Worm (Caenorhabditis elegans) whole organism, L1 larva: ENCODE measurements around the gene M01F1.8.

ENCODE experiments used
- C04F5.9 ChIP-seq: sonication (generic microtip); optimal IDR thresholded peaks from 2 replicates; lab custom pipeline; 2016; ENCODE audit warnings: missing genetic modification characterization, missing compliant biosample characterization
- C16A3.4 ChIP-seq: fragments of 150-350 bp; optimal IDR thresholded peaks from 2 replicates; lab custom pipeline; 2014; ENCODE audit warnings: missing biosample characterization, missing genetic modification characterization
- F16B12.6 ChIP-seq: fragments of 150-350 bp; optimal IDR thresholded peaks from 2 replicates; lab custom pipeline; 2014; ENCODE audit warnings: missing biosample characterization, missing genetic modification characterization
- Y116A8C.19 ChIP-seq: sonication (generic microtip); optimal IDR thresholded peaks from 2 replicates; lab custom pipeline; 2016; ENCODE audit warnings: missing compliant biosample characterization, missing genetic modification characterization, borderline replicate concordance
- alr-1 ChIP-seq: fragments of 200-800 bp; sonication (Bioruptor generic); optimal IDR thresholded peaks from 2 replicates; lab custom pipeline; 2018; ENCODE audit warnings: borderline replicate concordance, mild to moderate bottlenecking, missing genetic modification characterization, missing compliant biosample characterization
- aly-2 ChIP-seq: fragments of 150-350 bp; optimal IDR thresholded peaks from 2 replicates; lab custom pipeline; 2014; ENCODE audit warnings: missing biosample characterization, missing genetic modification characterization
- ceh-8 ChIP-seq: fragments of 200-800 bp; sonication (Bioruptor generic); optimal IDR thresholded peaks from 2 replicates; lab custom pipeline; 2018; ENCODE audit warnings: mild to moderate bottlenecking, missing genetic modification characterization, moderate library complexity, missing compliant biosample characterization
- ceh-82 ChIP-seq, 3 experiments: fragments of 150-350 bp in 1 of 3; sonication (generic microtip) in 2 of 3; optimal IDR thresholded peaks; 2 replicates each; lab custom pipeline; 2014 to 2017; ENCODE audit warnings: missing biosample characterization in 3 of 3, missing genetic modification characterization in 3 of 3
- ceh-90 ChIP-seq: sonication (generic microtip); optimal IDR thresholded peaks from 2 replicates; lab custom pipeline; 2016; ENCODE audit warnings: missing genetic modification characterization, missing compliant biosample characterization
- dpl-1 ChIP-seq, 3 experiments: fragments of 150-350 bp in 2 of 3; sonication (generic microtip) in 1 of 3; optimal IDR thresholded peaks; 2 replicates each; lab custom pipeline; 2014 to 2017; ENCODE audit warnings: missing biosample characterization in 3 of 3, missing genetic modification characterization in 3 of 3, missing genetic modification reagents in 3 of 3
- efl-1 ChIP-seq, 4 experiments: fragments of 150-350 bp; optimal IDR thresholded peaks in 3 of 4; peaks in 1 of 4; 1 replicate in 1 of 4; 2 replicates in 3 of 4; lab custom pipeline; 2014; ENCODE audit warnings: missing biosample characterization in 2 of 4, missing genetic modification characterization in 2 of 4, missing genetic modification reagents in 2 of 4
- egl-27 ChIP-seq, 2 experiments: fragments of 150-350 bp in 1 of 2; sonication (generic microtip); optimal IDR thresholded peaks; 3 replicates each; lab custom pipeline; 2017 to 2018; ENCODE audit warnings: missing biosample characterization in 2 of 2, missing genetic modification characterization in 2 of 2, missing genetic modification reagents in 2 of 2
- elt-2 ChIP-seq: sonication (generic microtip); optimal IDR thresholded peaks from 2 replicates; lab custom pipeline; 2016; ENCODE audit warnings: missing genetic modification characterization, mild to moderate bottlenecking, inconsistent platforms, missing compliant biosample characterization, missing genetic modification reagents
- ets-5 ChIP-seq: fragments of 200-800 bp; sonication (Bioruptor generic); IDR thresholded peaks from 2 replicates; pipeline ENCODE4 v1.3.6; 2022; ENCODE audit warnings: missing genetic modification characterization, missing compliant biosample characterization
- fkh-8 ChIP-seq: sonication (generic microtip); optimal IDR thresholded peaks from 2 replicates; lab custom pipeline; 2016; ENCODE audit warnings: mild to moderate bottlenecking, missing genetic modification characterization, missing compliant biosample characterization
- grh-1 ChIP-seq: fragments of 200-800 bp; sonication (Bioruptor generic); IDR thresholded peaks from 2 replicates; pipeline ENCODE4 v1.3.6; 2022; ENCODE audit warnings: missing genetic modification reagents, missing genetic modification characterization, missing compliant biosample characterization
- hlh-17 ChIP-seq: fragments of 200-800 bp; sonication (Bioruptor generic); optimal IDR thresholded peaks from 2 replicates; lab custom pipeline; 2018; ENCODE audit warnings: missing genetic modification characterization, mild to moderate bottlenecking, missing compliant biosample characterization, moderate library complexity, borderline replicate concordance
- hlh-4 ChIP-seq: sonication (generic microtip); optimal IDR thresholded peaks from 2 replicates; lab custom pipeline; 2016; ENCODE audit warnings: mild to moderate bottlenecking, missing genetic modification characterization, missing compliant biosample characterization
- hpl-2 ChIP-seq: fragments of 150-350 bp; optimal IDR thresholded peaks from 2 replicates; lab custom pipeline; 2014; ENCODE audit warnings: missing biosample characterization, missing genetic modification reagents, missing genetic modification characterization
- irx-1 ChIP-seq: sonication (generic microtip); optimal IDR thresholded peaks from 2 replicates; lab custom pipeline; 2016; ENCODE audit warnings: missing genetic modification characterization, missing compliant biosample characterization
- isw-1 ChIP-seq: fragments of 200-800 bp; sonication (Bioruptor generic); IDR thresholded peaks from 2 replicates; pipeline ENCODE4 v1.3.6; 2022; ENCODE audit warnings: missing genetic modification characterization, missing compliant biosample characterization
- lin-13 ChIP-seq: fragments of 150-350 bp; optimal IDR thresholded peaks from 2 replicates; lab custom pipeline; 2014; ENCODE audit warnings: missing biosample characterization, missing genetic modification reagents, missing genetic modification characterization
- lin-14 ChIP-seq: fragments of 200-800 bp; sonication (Bioruptor generic); optimal IDR thresholded peaks from 2 replicates; lab custom pipeline; 2018; ENCODE audit warnings: mild to moderate bottlenecking, missing genetic modification characterization, moderate library complexity, missing compliant biosample characterization
- lin-35 ChIP-seq, 2 experiments: fragments of 150-350 bp; optimal IDR thresholded peaks; 2 replicates each; lab custom pipeline; 2014; ENCODE audit warnings: missing biosample characterization in 2 of 2, missing genetic modification characterization in 2 of 2, missing genetic modification reagents in 2 of 2
- lsy-2 ChIP-seq, 2 experiments: fragments of 150-350 bp; optimal IDR thresholded peaks; 2 replicates each; lab custom pipeline; 2014; ENCODE audit warnings: missing biosample characterization in 2 of 2, missing genetic modification characterization in 2 of 2
- mdl-1 ChIP-seq, 2 experiments: fragments of 150-350 bp; optimal IDR thresholded peaks; 2 replicates each; lab custom pipeline; 2014 to 2017; ENCODE audit warnings: missing biosample characterization in 2 of 2, missing genetic modification characterization in 2 of 2, inconsistent platforms in 1 of 2
- nhr-11 ChIP-seq: fragments of 150-350 bp; optimal IDR thresholded peaks from 2 replicates; lab custom pipeline; 2014; ENCODE audit warnings: missing biosample characterization, missing genetic modification characterization
- nhr-12 ChIP-seq: sonication (generic microtip); optimal IDR thresholded peaks from 2 replicates; lab custom pipeline; 2017; ENCODE audit warnings: missing biosample characterization, missing genetic modification characterization
- nhr-20 ChIP-seq: sonication (generic microtip); optimal IDR thresholded peaks from 2 replicates; lab custom pipeline; 2016; ENCODE audit warnings: mild to moderate bottlenecking, missing genetic modification characterization, missing compliant biosample characterization
- nhr-28 ChIP-seq: fragments of 150-350 bp; optimal IDR thresholded peaks from 2 replicates; lab custom pipeline; 2014; ENCODE audit warnings: missing biosample characterization, missing genetic modification characterization
- nhr-47 ChIP-seq: sonication (generic microtip); optimal IDR thresholded peaks from 2 replicates; lab custom pipeline; 2016; ENCODE audit warnings: mild to moderate bottlenecking, missing genetic modification characterization, moderate library complexity, missing compliant biosample characterization
- nhr-71 ChIP-seq: sonication (generic microtip); optimal IDR thresholded peaks from 2 replicates; lab custom pipeline; 2016; ENCODE audit warnings: mild to moderate bottlenecking, missing genetic modification characterization, moderate library complexity, missing compliant biosample characterization
- nhr-84 ChIP-seq: sonication (generic microtip); optimal IDR thresholded peaks from 2 replicates; lab custom pipeline; 2017; ENCODE audit warnings: missing biosample characterization, missing genetic modification characterization
- nhr-85 ChIP-seq: sonication (generic microtip); peaks from one replicate; lab custom pipeline; 2016; ENCODE audit warnings: missing genetic modification characterization, inconsistent platforms, missing compliant biosample characterization
- nhr-90 ChIP-seq: sonication (generic microtip); optimal IDR thresholded peaks from 2 replicates; lab custom pipeline; 2016; ENCODE audit warnings: mild to moderate bottlenecking, missing genetic modification characterization, missing compliant biosample characterization; ENCODE audit not compliant: poor library complexity
- pax-3 ChIP-seq: fragments of 200-800 bp; sonication (Bioruptor generic); optimal IDR thresholded peaks from 2 replicates; lab custom pipeline; 2018; ENCODE audit warnings: mild to moderate bottlenecking, missing genetic modification characterization, moderate library complexity, missing compliant biosample characterization
- rnt-1 ChIP-seq: sonication (generic microtip); optimal IDR thresholded peaks from 2 replicates; lab custom pipeline; 2016; ENCODE audit warnings: mild to moderate bottlenecking, missing genetic modification characterization, moderate library complexity, missing compliant biosample characterization
- sox-4 ChIP-seq: sonication (generic microtip); optimal IDR thresholded peaks from 2 replicates; lab custom pipeline; 2016; ENCODE audit warnings: missing genetic modification characterization, missing compliant biosample characterization
- sup-37 ChIP-seq: fragments of 200-800 bp; sonication (Bioruptor generic); optimal IDR thresholded peaks from 2 replicates; lab custom pipeline; 2018; ENCODE audit warnings: mild to moderate bottlenecking, missing genetic modification characterization, missing compliant biosample characterization
- swsn-7 ChIP-seq: sonication (generic microtip); optimal IDR thresholded peaks from 2 replicates; lab custom pipeline; 2016; ENCODE audit warnings: missing genetic modification characterization, missing compliant biosample characterization
- tlp-1 ChIP-seq: fragments of 150-350 bp; optimal IDR thresholded peaks from 2 replicates; lab custom pipeline; 2014; ENCODE audit warnings: missing biosample characterization, missing genetic modification characterization
- unc-130 ChIP-seq: fragments of 150-350 bp; optimal IDR thresholded peaks from 2 replicates; lab custom pipeline; 2017; ENCODE audit warnings: missing biosample characterization, missing genetic modification characterization, inconsistent platforms
- unc-98 ChIP-seq: fragments of 200-800 bp; sonication (Bioruptor generic); IDR thresholded peaks from 2 replicates; pipeline ENCODE4 v1.3.6; 2022; ENCODE audit warnings: missing genetic modification characterization, missing compliant biosample characterization
- ztf-11 ChIP-seq, 2 experiments: sonication (generic microtip); optimal IDR thresholded peaks; 2 replicates each; lab custom pipeline; 2016 to 2017; ENCODE audit warnings: missing genetic modification characterization in 2 of 2, missing biosample characterization in 1 of 2, missing compliant biosample characterization in 1 of 2
- ztf-4 ChIP-seq: fragments of 150-350 bp; optimal IDR thresholded peaks from 2 replicates; lab custom pipeline; 2014; ENCODE audit warnings: missing biosample characterization, missing genetic modification characterization

The M01F1.8 gene

ce11 chrIII:3519505-3519904, 17.2 kb upstream of the M01F1.8 start, which contains the start of gene hmit-1.3:
hmit-1.3 (minus strand) TSS chrIII:3519607.
- peak in 1 of 2 experiments; percentile 9 for TF ChIP-seq lin-35 (GFP tag; optimal IDR thresholded peaks at IDR 0.05; lab: Kevin White, UChicago)
- no peak for TF ChIP-seq ets-5 (GFP tag; lab: Robert Waterston, UW)
- no peak for TF ChIP-seq mdl-1 (tag; optimal IDR thresholded peaks at IDR 0.05; lab: Kevin White, UChicago)
- TF ChIP-seq sup-37 (GFP tag; lab: Kevin White, UChicago), result no peak

ce11 chrIII:3511808-3512207, 9.5 kb upstream of the M01F1.8 start:
- TF ChIP-seq nhr-84 (no peak), egl-27 (tag; optimal IDR thresholded peaks at IDR 0.05; lab: Kevin White, UChicago) (no peak), efl-1 (optimal IDR thresholded peaks at IDR 0.05; lab: Kevin White, UChicago) (peak; percentile 26 to 52), efl-1 (GFP tag; optimal IDR thresholded peaks at IDR 0.05 in 1 of 2; lab: Kevin White, UChicago) (peak; percentile 48 to 96), lin-35 (GFP tag; optimal IDR thresholded peaks at IDR 0.05; lab: Kevin White, UChicago) (peak in 1 of 2 experiments; percentile 67), hlh-4 (no peak), dpl-1 (GFP tag; optimal IDR thresholded peaks at IDR 0.05; lab: Kevin White, UChicago) (peak in 2 of 3 experiments; percentile 37 to 46)
- TF ChIP-seq, all 84 proteins: peak for 3

- TF ChIP-seq dpl-1 (GFP tag; optimal IDR thresholded peaks at IDR 0.05; lab: Kevin White, UChicago) (peak; percentile 34 to 78 (median 61)), lin-13 (no peak), C04F5.9 (tag; lab: Kevin White, UChicago) (peak; percentile 8), ztf-11 (tag; optimal IDR thresholded peaks at IDR 0.05; lab: Kevin White, UChicago) (no peak), nhr-20 (tag; lab: Kevin White, UChicago) (peak; percentile 57), isw-1 (GFP tag; lab: Robert Waterston, UW) (no peak; the same call in 1 of the 2 replicates), mdl-1 (tag; optimal IDR thresholded peaks at IDR 0.05; lab: Kevin White, UChicago) (peak in 1 of 2 experiments; percentile 2), F16B12.6 (tag; lab: Kevin White, UChicago) (peak; percentile 90), unc-98 (no peak), ceh-8 (GFP tag; lab: Kevin White, UChicago) (no peak), sup-37 (GFP tag; lab: Kevin White, UChicago) (no peak), alr-1 (no peak), tlp-1 (tag; lab: Kevin White, UChicago) (no peak), nhr-12 (tag; lab: Kevin White, UChicago) (no peak), ceh-82 (tag; optimal IDR thresholded peaks at IDR 0.05; lab: Kevin White, UChicago) (peak in 1 of 3 experiments; percentile 59), nhr-47 (peak; percentile 38), elt-2 (no peak), C16A3.4 (peak; percentile 3), nhr-85 (tag; lab: Kevin White, UChicago) (no peak), hpl-2 (GFP tag; lab: Kevin White, UChicago) (no peak), sox-4 (tag; lab: Kevin White, UChicago) (no peak), swsn-7 (tag; lab: Kevin White, UChicago) (peak; percentile 28), nhr-90 (tag; lab: Kevin White, UChicago) (peak; percentile 4), lin-14 (peak; percentile 72), lsy-2 (tag; optimal IDR thresholded peaks at IDR 0.05; lab: Kevin White, UChicago) (peak; percentile 95 to 98), efl-1 (optimal IDR thresholded peaks at IDR 0.05; lab: Kevin White, UChicago) (peak; percentile 54 to 57), efl-1 (GFP tag; optimal IDR thresholded peaks at IDR 0.05 in 1 of 2; lab: Kevin White, UChicago) (peak; percentile 76 to 94), rnt-1 (tag; lab: Kevin White, UChicago) (peak; percentile 38), egl-27 (tag; optimal IDR thresholded peaks at IDR 0.05; lab: Kevin White, UChicago) (no peak), grh-1 (GFP tag; lab: Robert Waterston, UW) (no peak), aly-2 (tag; lab: Kevin White, UChicago) (no peak), ztf-4 (tag; lab: Kevin White, UChicago) (no peak), hlh-17 (GFP tag; lab: Kevin White, UChicago) (no peak), pax-3 (tag; lab: Kevin White, UChicago) (no peak), Y116A8C.19 (tag; lab: Kevin White, UChicago) (no peak), irx-1 (tag; lab: Kevin White, UChicago) (no peak), ets-5 (GFP tag; lab: Robert Waterston, UW) (no peak), lin-35 (GFP tag; optimal IDR thresholded peaks at IDR 0.05; lab: Kevin White, UChicago) (peak; percentile 61 to 70), nhr-11 (tag; lab: Kevin White, UChicago) (no peak), unc-130 (tag; lab: Kevin White, UChicago) (peak; percentile 26), nhr-71 (peak; percentile 65), nhr-28 (no peak), ceh-90 (no peak), fkh-8 (tag; lab: Kevin White, UChicago) (peak; percentile 4)
Measured at ce11 chrIII:3509908-3510307, 7.6 kb upstream of the M01F1.8 start, which contains the start of the genes M01F1.4 and mrpl-35. M01F1.4 (minus strand) TSS chrIII:3510033. mrpl-35 (plus strand) TSS chrIII:3510237.
